Fruit fly (Drosophila melanogaster): ENCODE data around the gene Dpm3.
A peak's percentile ranks its signal among the peaks of the same experiment; 100 is the strongest.

The Dpm3 gene

DNA sequence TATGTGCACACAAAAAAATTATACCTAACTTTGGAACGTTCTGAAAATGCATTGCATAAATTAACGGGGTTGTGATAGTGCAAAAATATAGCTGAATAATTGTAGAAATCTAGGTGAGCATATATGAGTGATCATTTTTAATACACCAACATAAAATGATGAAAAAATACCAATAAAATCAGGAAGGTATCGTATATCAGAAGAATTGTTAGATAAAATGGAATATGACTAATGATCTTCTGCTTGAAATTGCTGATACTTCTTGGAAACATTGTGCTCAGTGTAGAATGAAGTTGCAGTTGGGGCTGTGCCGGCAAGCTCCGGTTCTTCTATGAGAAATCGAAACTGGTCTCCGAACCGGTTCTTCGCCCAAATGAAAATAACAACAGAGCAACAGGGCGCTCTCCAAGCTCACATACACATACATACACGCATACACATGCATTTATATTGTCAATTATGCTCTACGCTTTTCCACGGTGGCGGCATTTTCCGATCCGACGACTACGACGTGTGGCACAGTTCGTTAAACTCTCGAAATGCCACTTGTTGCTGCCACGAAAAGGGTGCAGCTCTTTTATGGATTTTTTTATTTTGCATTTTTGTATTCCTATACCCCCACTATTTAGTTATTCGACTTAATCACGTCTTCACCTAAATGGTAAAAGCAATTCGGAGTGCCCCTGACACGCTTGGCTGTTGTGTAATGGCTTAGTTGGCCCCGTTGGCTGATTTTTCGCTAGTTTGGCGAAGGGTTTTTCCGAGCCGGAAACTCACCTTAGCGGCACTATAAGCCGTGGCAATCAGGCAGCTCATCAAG lies 1.7 kb downstream of the Dpm3 start (continued):
- peak; percentile 91 for TF ChIP-seq CG7368 (GFP tag; optimal IDR thresholded peaks at IDR 0.05)
- TF ChIP-seq vri (GFP tag; optimal IDR thresholded peaks at IDR 0.05) = peak; percentile 93
- TF ChIP-seq Sox15 (GFP tag; optimal IDR thresholded peaks at IDR 0.05) = peak; percentile 92
- peak; percentile 81 for TF ChIP-seq Gug (GFP tag; IDR thresholded peaks at IDR 0.05)
- TF ChIP-seq CG6808 (GFP tag; optimal IDR thresholded peaks at IDR 0.05) = peak; percentile 93
- peak; percentile 94 for TF ChIP-seq CG8119 (GFP tag; IDR thresholded peaks at IDR 0.05)
- peak; percentile 92 for TF ChIP-seq spab (GFP tag; optimal IDR thresholded peaks at IDR 0.05)
- TF ChIP-seq Eip93F (GFP tag; optimal IDR thresholded peaks at IDR 0.05) = peak; percentile 51
- peak; percentile 94 for TF ChIP-seq Smox (GFP tag; optimal IDR thresholded peaks at IDR 0.05)
- peak; percentile 96 for TF ChIP-seq net (GFP tag; optimal IDR thresholded peaks at IDR 0.05)
- TF ChIP-seq CG6276 (GFP tag; optimal IDR thresholded peaks at IDR 0.05) = peak; percentile 92
- TF ChIP-seq CG11762 (GFP tag; optimal IDR thresholded peaks at IDR 0.05; ENCODE audit: insufficient read depth) = peak; percentile 83
- peak; percentile 97 for TF ChIP-seq Eip75B (GFP tag; optimal IDR thresholded peaks at IDR 0.05)
- peak; percentile 91 for TF ChIP-seq CG4318 (GFP tag; optimal IDR thresholded peaks at IDR 0.05)

DNA sequence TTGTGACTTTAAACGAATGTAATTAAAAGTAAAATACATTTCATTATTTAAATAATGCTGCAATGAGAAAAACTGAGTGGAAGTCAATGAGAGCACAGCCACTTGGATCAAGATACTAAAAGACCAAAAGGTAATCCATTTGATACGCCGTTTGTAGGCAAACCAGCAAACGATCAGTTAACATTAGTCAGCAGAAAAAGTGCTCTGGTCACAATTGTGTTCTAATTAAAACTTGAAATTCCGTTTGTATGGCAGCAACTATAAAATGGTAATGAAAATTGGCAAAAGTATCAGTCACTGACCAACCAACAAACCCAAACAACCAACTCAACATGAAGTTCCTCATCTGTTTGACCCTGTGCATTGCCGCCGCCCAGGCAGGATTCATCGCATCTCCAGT lies 5.3 kb downstream of the Dpm3 start, which contains the start of gene CG14377:
Gene CG14377, plus strand, starts transcription at position 301 of the 400 bp plus-strand sequence.
- TF ChIP-seq CG3032 (tag; optimal IDR thresholded peaks at IDR 0.05) = no peak
- TF ChIP-seq Lpt (GFP tag; optimal IDR thresholded peaks at IDR 0.05) = no peak
- TF ChIP-seq fd59A (GFP tag; optimal IDR thresholded peaks at IDR 0.05) = no peak
- TF ChIP-seq CG6808 (GFP tag; optimal IDR thresholded peaks at IDR 0.05) = no peak
- TF ChIP-seq net (GFP tag; optimal IDR thresholded peaks at IDR 0.05) = no peak
- TF ChIP-seq Blimp-1 (GFP tag; optimal IDR thresholded peaks at IDR 0.05) = no peak
- no peak for TF ChIP-seq fd85E (GFP tag; optimal IDR thresholded peaks at IDR 0.05)
- no peak for TF ChIP-seq CG6163 (GFP tag; IDR thresholded peaks at IDR 0.05)
- no peak for TF ChIP-seq lz (GFP tag; optimal IDR thresholded peaks at IDR 0.05)
- no peak for TF ChIP-seq CG11762 (GFP tag; optimal IDR thresholded peaks at IDR 0.05; ENCODE audit: insufficient read depth)
- TF ChIP-seq fkh (GFP tag; optimal IDR thresholded peaks at IDR 0.05) = no peak
- TF ChIP-seq CG6854 (GFP tag; optimal IDR thresholded peaks at IDR 0.05) = no peak
- no peak for TF ChIP-seq CG4318 (GFP tag; optimal IDR thresholded peaks at IDR 0.05)
- TF ChIP-seq achi (GFP tag; optimal IDR thresholded peaks at IDR 0.05) = no peak
- TF ChIP-seq Sox15 (GFP tag; optimal IDR thresholded peaks at IDR 0.05) = no peak
- no peak for TF ChIP-seq Eip78C (GFP tag)
- no peak for TF ChIP-seq Ets21C (GFP tag; optimal IDR thresholded peaks at IDR 0.05)

DNA sequence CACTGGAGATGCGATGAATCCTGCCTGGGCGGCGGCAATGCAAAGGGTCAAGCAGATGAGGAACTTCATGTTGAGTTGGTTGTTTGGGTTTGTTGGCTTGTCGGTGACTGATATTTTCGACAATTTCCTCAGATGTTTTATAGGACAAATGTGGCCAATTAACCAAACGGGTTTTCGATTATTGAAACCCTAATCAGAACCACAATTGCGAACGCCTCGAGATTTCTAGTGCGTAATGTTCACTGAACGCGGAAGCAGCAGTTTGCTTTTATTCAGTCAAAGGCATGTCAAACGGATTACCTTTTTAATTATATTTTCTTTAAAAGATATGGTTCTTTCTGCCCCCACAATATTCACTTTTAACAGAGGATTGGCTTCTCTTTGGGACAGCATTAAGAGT lies 5.8 kb downstream of the Dpm3 start, which contains the start of gene CG14374:
Gene CG14374, minus strand, starts transcription at position 101 of the 400 bp plus-strand sequence.
- TF ChIP-seq svp (GFP tag) = no peak
- no peak for TF ChIP-seq CG6163 (GFP tag; IDR thresholded peaks at IDR 0.05)
- TF ChIP-seq CG6854 (GFP tag; optimal IDR thresholded peaks at IDR 0.05) = no peak
- TF ChIP-seq net (GFP tag; optimal IDR thresholded peaks at IDR 0.05) = no peak
- no peak for TF ChIP-seq vri (GFP tag; optimal IDR thresholded peaks at IDR 0.05)
- no peak for TF ChIP-seq CG6808 (GFP tag; optimal IDR thresholded peaks at IDR 0.05)
- TF ChIP-seq lz (GFP tag; optimal IDR thresholded peaks at IDR 0.05) = no peak
- TF ChIP-seq dac (GFP tag; optimal IDR thresholded peaks at IDR 0.05) = no peak
- TF ChIP-seq achi (GFP tag; optimal IDR thresholded peaks at IDR 0.05) = no peak
- TF ChIP-seq fkh (GFP tag; optimal IDR thresholded peaks at IDR 0.05) = no peak
- TF ChIP-seq eg (GFP tag; IDR thresholded peaks at IDR 0.05) = no peak
- TF ChIP-seq Smox (GFP tag; optimal IDR thresholded peaks at IDR 0.05) = no peak
- no peak for TF ChIP-seq salr (GFP tag; optimal IDR thresholded peaks at IDR 0.05)
- no peak for TF ChIP-seq Hr39 (GFP tag; optimal IDR thresholded peaks at IDR 0.05)
- no peak for TF ChIP-seq Eip93F (GFP tag; optimal IDR thresholded peaks at IDR 0.05)
- no peak for TF ChIP-seq CG8632 (GFP tag; optimal IDR thresholded peaks at IDR 0.05)
- TF ChIP-seq CG6792 (GFP tag; optimal IDR thresholded peaks at IDR 0.05) = no peak
- TF ChIP-seq CG31627 (GFP tag; optimal IDR thresholded peaks at IDR 0.05) = no peak
- no peak for TF ChIP-seq Sox15 (GFP tag; optimal IDR thresholded peaks at IDR 0.05)
- no peak for TF ChIP-seq CG16779 (tag; optimal IDR thresholded peaks at IDR 0.05)
